Fruit fly (Drosophila melanogaster): Measurements from ENCODE around the gene boi.

Gene boi

DNA sequence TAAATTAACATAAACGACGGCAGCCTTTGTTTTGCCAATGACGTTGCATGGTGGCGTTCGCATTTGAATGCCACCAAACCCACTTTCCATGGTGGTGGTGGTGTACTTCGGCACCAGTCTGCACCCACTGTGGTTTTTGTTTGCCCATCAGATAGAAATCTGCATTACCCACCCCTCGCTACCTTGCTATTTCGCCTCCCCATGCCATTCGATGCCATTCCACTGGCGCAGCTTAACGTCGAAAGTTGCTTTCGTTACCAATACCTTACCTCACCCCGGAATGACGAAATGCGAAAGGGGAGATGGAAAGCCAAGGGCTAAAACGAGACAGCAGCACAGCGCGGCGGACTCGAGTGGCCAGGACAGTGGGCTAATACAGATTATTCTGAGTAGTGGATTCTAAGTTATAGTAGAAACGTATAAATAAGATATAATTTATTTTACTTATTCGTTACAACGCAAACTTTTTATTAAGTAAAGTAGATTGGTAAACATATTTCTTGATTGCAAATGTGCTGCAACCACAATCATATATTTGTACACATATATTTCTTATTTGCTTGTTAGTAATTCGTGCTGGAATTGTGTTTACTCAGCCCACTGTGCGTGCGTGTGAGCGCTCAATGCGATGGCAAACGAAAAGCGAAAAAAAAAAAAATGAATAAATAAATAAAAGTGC lies 73.5 kb downstream of the boi start (continued):
- no peak for TF ChIP-seq chinmo (GFP tag; IDR thresholded peaks at IDR 0.05; ENCODE audit: partially characterized antibody)
- TF ChIP-seq CG10431 (GFP tag; optimal IDR thresholded peaks at IDR 0.05): no peak
- peak; percentile 45 for TF ChIP-seq CG15601 (tag; optimal IDR thresholded peaks at IDR 0.05)
- no peak for TF ChIP-seq Hey (tag; optimal IDR thresholded peaks at IDR 0.05)
- peak; percentile 18 for TF ChIP-seq odd (GFP tag; optimal IDR thresholded peaks at IDR 0.05)
- no peak for TF ChIP-seq mld (GFP tag; IDR thresholded peaks at IDR 0.05; ENCODE audit: partially characterized antibody)
- TF ChIP-seq zfh2 (GFP tag; optimal IDR thresholded peaks at IDR 0.05): no peak
- TF ChIP-seq CG7839 (tag; optimal IDR thresholded peaks at IDR 0.05): peak; percentile 67
- TF ChIP-seq slbo (GFP tag; IDR thresholded peaks at IDR 0.05): no peak
- no peak for TF ChIP-seq cwo (GFP tag; optimal IDR thresholded peaks at IDR 0.05)
- TF ChIP-seq CG7928 (GFP tag; optimal IDR thresholded peaks at IDR 0.05): no peak
- TF ChIP-seq pb (GFP tag; optimal IDR thresholded peaks at IDR 0.05): no peak
- TF ChIP-seq CG10366 (GFP tag; IDR thresholded peaks at IDR 0.05): no peak; the same call in 1 of the 2 replicates
- no peak for TF ChIP-seq CG10462 (GFP tag; optimal IDR thresholded peaks at IDR 0.05)
- TF ChIP-seq cato (GFP tag; optimal IDR thresholded peaks at IDR 0.05; ENCODE audit: borderline replicate concordance): no peak
- no peak for TF ChIP-seq fd64A (GFP tag; optimal IDR thresholded peaks at IDR 0.05)
- TF ChIP-seq HmgZ (tag; optimal IDR thresholded peaks at IDR 0.05): no peak
- peak; percentile 37 for TF ChIP-seq ewg (GFP tag; optimal IDR thresholded peaks at IDR 0.05)
- no peak for TF ChIP-seq zf30C (GFP tag; optimal IDR thresholded peaks at IDR 0.05)
- TF ChIP-seq tna (GFP tag; IDR thresholded peaks at IDR 0.05; ENCODE audit: partially characterized antibody): no peak
- no peak for TF ChIP-seq CG3281 (GFP tag; optimal IDR thresholded peaks at IDR 0.05)
- no peak for TF ChIP-seq mirr (GFP tag; optimal IDR thresholded peaks at IDR 0.05)
- peak; percentile 36 for TF ChIP-seq Spps (tag; optimal IDR thresholded peaks at IDR 0.05)
- peak; percentile 72 for TF ChIP-seq Xrp1 (GFP tag; IDR thresholded peaks at IDR 0.05)
- TF ChIP-seq dmrt11E (tag; optimal IDR thresholded peaks at IDR 0.05): peak; percentile 70
- no peak for TF ChIP-seq schlank (tag; optimal IDR thresholded peaks at IDR 0.05)
- TF ChIP-seq grn (GFP tag; optimal IDR thresholded peaks at IDR 0.05): no peak
- no peak for TF ChIP-seq CG15479 (GFP tag; optimal IDR thresholded peaks at IDR 0.05)
- TF ChIP-seq CG8089 (GFP tag; optimal IDR thresholded peaks at IDR 0.05): no peak
- 0 out of 2 replicates have a peak, but pooled peaks have one; percentile 40 for TF ChIP-seq crol (GFP tag; IDR thresholded peaks at IDR 0.05)
- no peak for TF ChIP-seq CkIIα-i1 (GFP tag; IDR thresholded peaks at IDR 0.05)
- TF ChIP-seq HmgD (GFP tag; optimal IDR thresholded peaks at IDR 0.05): no peak
- TF ChIP-seq sens (GFP tag): peak; percentile 87
- TF ChIP-seq CG6254 (GFP tag; optimal IDR thresholded peaks at IDR 0.05): peak; percentile 58
- peak; percentile 61 for TF ChIP-seq CG2678 (tag; optimal IDR thresholded peaks at IDR 0.05)
- TF ChIP-seq CG5953 (GFP tag; IDR thresholded peaks at IDR 0.05): no peak
- TF ChIP-seq Dref (GFP tag; IDR thresholded peaks at IDR 0.05): no peak
- no peak for TF ChIP-seq Hmx (GFP tag; optimal IDR thresholded peaks at IDR 0.05)
- TF ChIP-seq Ada2b (GFP tag; IDR thresholded peaks at IDR 0.05): 0 out of 2 replicates have a peak, but pooled peaks have one; percentile 22
- TF ChIP-seq CG30020 (tag; optimal IDR thresholded peaks at IDR 0.05): no peak
- no peak for TF ChIP-seq dm (GFP tag; optimal IDR thresholded peaks at IDR 0.05)
- no peak for TF ChIP-seq chn (GFP tag; optimal IDR thresholded peaks at IDR 0.05)
- TF ChIP-seq nmo (GFP tag; optimal IDR thresholded peaks at IDR 0.05): peak; percentile 77
- TF ChIP-seq Hand (GFP tag; optimal IDR thresholded peaks at IDR 0.05): no peak
- TF ChIP-seq croc (GFP tag; conservative IDR thresholded peaks at IDR 0.05): peak; percentile 41; the same call in 1 of the 3 replicates
- TF ChIP-seq CG3847 (GFP tag; IDR thresholded peaks at IDR 0.05): no peak
- no peak for TF ChIP-seq bbx (GFP tag; IDR thresholded peaks at IDR 0.05; ENCODE audit: partially characterized antibody)
- no peak for TF ChIP-seq D19B (GFP tag; optimal IDR thresholded peaks at IDR 0.05)
- TF ChIP-seq CG4730 (GFP tag; IDR thresholded peaks at IDR 0.05): no peak
- TF ChIP-seq bowl (GFP tag; IDR thresholded peaks at IDR 0.05): no peak

All from whole organism, embryonic.